Fruit fly (Drosophila melanogaster): ENCODE results near the gene Ddrgk1.
A peak's percentile ranks its signal among the peaks of the same experiment; 100 is the strongest.

Ddrgk1 gene

DNA sequence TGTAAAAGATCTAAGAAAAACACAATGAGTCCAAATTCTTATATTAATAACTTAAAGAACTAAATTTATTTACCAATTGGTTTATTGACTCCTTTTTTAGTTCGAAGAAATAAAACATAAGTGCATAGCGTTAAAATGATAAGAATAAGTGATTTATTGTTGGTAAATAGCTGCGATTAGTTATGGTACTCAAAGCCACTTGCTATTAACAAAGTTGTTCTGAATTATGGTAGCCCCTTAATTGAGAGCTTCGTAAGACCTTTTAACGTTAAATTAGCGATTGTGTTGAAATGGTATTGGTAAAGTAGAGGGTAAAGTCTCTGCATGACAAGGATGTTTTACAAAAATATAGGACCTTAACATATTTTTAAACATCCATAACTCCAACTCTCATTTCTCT, 31.0 kb downstream of the Ddrgk1 start:
- TF ChIP-seq psq (GFP tag; optimal IDR thresholded peaks at IDR 0.05) (no peak), fru (GFP tag; optimal IDR thresholded peaks at IDR 0.05) (no peak), Abd-B (GFP tag; optimal IDR thresholded peaks at IDR 0.05) (no peak), dsf (GFP tag; optimal IDR thresholded peaks at IDR 0.05; ENCODE audit: borderline replicate concordance) (no peak), woc (GFP tag; optimal IDR thresholded peaks at IDR 0.05) (no peak), Vsx2 (GFP tag; optimal IDR thresholded peaks at IDR 0.05; ENCODE audit: partially characterized antibody) (no peak), GATAd (GFP tag; optimal IDR thresholded peaks at IDR 0.05) (no peak), pan (optimal IDR thresholded peaks at IDR 0.05) (no peak), Hr83 (GFP tag; optimal IDR thresholded peaks at IDR 0.05; ENCODE audit: poor library complexity, severe bottlenecking) (no peak), usp (GFP tag; optimal IDR thresholded peaks at IDR 0.05) (no peak), N (GFP tag; optimal IDR thresholded peaks at IDR 0.05) (no peak), sv (GFP tag; optimal IDR thresholded peaks at IDR 0.05) (no peak), CG32264 (GFP tag; optimal IDR thresholded peaks at IDR 0.05) (no peak), Dfd (GFP tag; optimal IDR thresholded peaks at IDR 0.05) (no peak), lola (GFP tag; optimal IDR thresholded peaks at IDR 0.05) (no peak), Myc (optimal IDR thresholded peaks at IDR 0.05) (no peak), Dif (GFP tag; optimal IDR thresholded peaks at IDR 0.05; ENCODE audit: partially characterized antibody) (no peak), sage (GFP tag; optimal IDR thresholded peaks at IDR 0.05) (no peak), HLH106 (tag; optimal IDR thresholded peaks at IDR 0.05) (no peak)

DNA sequence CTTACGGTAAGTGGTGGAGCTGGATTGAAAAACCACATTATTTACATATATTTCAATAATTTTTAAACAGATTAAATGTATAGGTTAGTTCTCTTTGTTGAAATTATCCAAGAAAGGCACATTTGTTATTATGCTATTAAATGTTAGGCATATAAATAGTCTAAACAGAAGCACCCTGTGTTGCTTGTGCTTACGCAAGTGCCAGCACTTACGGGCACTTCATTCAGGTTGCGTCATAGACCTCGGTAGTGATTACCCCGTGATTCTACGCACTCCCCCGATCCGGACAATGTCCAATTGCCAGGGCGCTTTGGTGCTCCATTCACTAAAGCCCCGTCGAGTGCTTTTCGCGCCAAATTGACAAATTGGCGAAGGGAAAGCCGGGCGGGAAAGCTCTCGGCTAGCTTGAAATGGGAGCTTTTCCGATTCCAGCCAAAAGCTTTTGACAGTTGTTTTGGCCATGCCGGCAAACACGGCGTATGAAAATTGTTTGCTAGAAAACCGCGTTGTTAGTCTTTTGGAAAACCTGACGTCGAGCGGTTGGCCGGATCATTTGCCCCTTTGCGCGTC, 31.7 kb downstream of the Ddrgk1 start, which contains the start of gene ETHR:
ETHR (plus strand) TSS at position 520 of the 570 bp plus-strand sequence.
- TF ChIP-seq CrebA (GFP tag; optimal IDR thresholded peaks at IDR 0.05; ENCODE audit: borderline replicate concordance) (no peak), sv (GFP tag; optimal IDR thresholded peaks at IDR 0.05) (peak; percentile 4)

DNA sequence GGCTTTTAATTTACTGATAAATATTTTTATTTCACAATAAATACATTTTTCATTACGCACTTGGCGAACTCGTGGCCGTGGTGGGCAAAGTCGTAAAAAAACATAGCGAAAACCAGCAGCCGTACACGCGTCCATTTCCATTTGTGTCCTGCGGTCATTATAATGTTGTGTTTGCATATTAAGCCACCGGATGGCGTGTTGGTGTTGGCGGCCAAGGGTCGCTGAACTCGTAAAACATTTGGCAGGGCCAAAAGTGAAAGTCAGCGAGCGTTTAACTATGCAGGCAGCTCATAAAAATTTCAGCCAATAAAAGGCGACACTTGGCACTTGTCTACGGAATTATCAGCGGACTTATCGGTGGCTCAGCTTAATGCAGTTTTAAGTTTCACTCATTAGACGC, 37.6 kb downstream of the Ddrgk1 start:
- TF ChIP-seq Dfd (GFP tag; optimal IDR thresholded peaks at IDR 0.05) (no peak), Abd-B (GFP tag; optimal IDR thresholded peaks at IDR 0.05) (no peak), GATAd (GFP tag; optimal IDR thresholded peaks at IDR 0.05) (no peak), h (GFP tag; optimal IDR thresholded peaks at IDR 0.05) (no peak), psq (GFP tag; optimal IDR thresholded peaks at IDR 0.05) (no peak), HLH106 (tag; optimal IDR thresholded peaks at IDR 0.05) (no peak), pan (optimal IDR thresholded peaks at IDR 0.05) (no peak), Mio (GFP tag; optimal IDR thresholded peaks at IDR 0.05) (no peak), Hr83 (GFP tag; optimal IDR thresholded peaks at IDR 0.05; ENCODE audit: poor library complexity, severe bottlenecking) (no peak), Vsx2 (GFP tag; optimal IDR thresholded peaks at IDR 0.05; ENCODE audit: partially characterized antibody) (no peak), sv (GFP tag; optimal IDR thresholded peaks at IDR 0.05) (no peak), woc (GFP tag; optimal IDR thresholded peaks at IDR 0.05) (no peak), Myc (optimal IDR thresholded peaks at IDR 0.05) (no peak), fru (GFP tag; optimal IDR thresholded peaks at IDR 0.05) (no peak), Sp1 (GFP tag; optimal IDR thresholded peaks at IDR 0.05) (no peak)

DNA sequence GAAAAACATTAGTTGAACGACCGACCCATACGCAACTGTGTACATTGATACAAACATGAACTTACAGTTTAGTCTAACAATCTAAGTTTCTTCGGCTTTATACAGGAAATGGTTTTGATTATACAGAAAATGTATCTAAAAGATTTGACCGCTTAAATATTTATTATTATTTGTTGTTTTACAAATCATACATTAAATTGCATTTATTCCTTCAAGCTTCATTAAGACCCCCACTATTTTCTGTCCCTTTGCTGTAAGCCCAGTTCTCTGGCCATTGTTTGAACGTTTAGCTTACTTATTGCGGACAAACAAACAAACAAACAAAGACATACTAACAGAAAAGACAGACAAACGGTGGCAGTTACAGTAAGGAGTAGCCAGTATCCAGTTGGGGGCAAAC, 39.4 kb downstream of the Ddrgk1 start:
- TF ChIP-seq Mio (GFP tag; optimal IDR thresholded peaks at IDR 0.05), result no peak
- no peak for TF ChIP-seq CG32264 (GFP tag; optimal IDR thresholded peaks at IDR 0.05)
- TF ChIP-seq sage (GFP tag; optimal IDR thresholded peaks at IDR 0.05), result no peak
- no peak for TF ChIP-seq Dfd (GFP tag; optimal IDR thresholded peaks at IDR 0.05)
- no peak for TF ChIP-seq GATAd (GFP tag; optimal IDR thresholded peaks at IDR 0.05)
- no peak for TF ChIP-seq Abd-B (GFP tag; optimal IDR thresholded peaks at IDR 0.05)
- no peak for TF ChIP-seq Hr78 (GFP tag; optimal IDR thresholded peaks at IDR 0.05)
- TF ChIP-seq Hr83 (GFP tag; optimal IDR thresholded peaks at IDR 0.05; ENCODE audit: poor library complexity, severe bottlenecking), result no peak
- no peak for TF ChIP-seq h (GFP tag; optimal IDR thresholded peaks at IDR 0.05)
- no peak for TF ChIP-seq Hnf4 (GFP tag; optimal IDR thresholded peaks at IDR 0.05)
- no peak for TF ChIP-seq Dif (GFP tag; optimal IDR thresholded peaks at IDR 0.05; ENCODE audit: partially characterized antibody)
- no peak for TF ChIP-seq br (GFP tag; optimal IDR thresholded peaks at IDR 0.05)
- no peak for TF ChIP-seq Vsx2 (GFP tag; optimal IDR thresholded peaks at IDR 0.05; ENCODE audit: partially characterized antibody)
- TF ChIP-seq Sp1 (GFP tag; optimal IDR thresholded peaks at IDR 0.05), result no peak

DNA sequence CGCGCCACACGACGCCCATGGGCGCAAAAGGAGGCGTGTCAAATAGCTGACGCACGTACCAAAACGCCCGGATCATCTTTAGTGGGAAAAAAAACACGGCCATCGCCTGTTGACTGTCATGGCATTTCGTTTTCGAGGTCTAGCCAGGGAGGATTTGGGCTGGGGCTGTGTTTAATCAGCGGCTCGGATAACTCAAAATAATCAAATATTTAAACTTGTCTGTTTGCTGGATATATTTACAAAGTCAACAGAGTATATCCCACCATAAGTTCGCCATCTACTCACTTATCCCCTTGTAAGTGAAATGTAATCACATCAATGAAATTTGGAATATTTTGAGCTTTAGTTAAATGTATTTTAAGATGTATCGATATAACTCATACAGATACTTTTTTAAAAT, 45.9 kb downstream of the Ddrgk1 start:
- TF ChIP-seq OdsH (GFP tag; optimal IDR thresholded peaks at IDR 0.05) (peak; percentile 50), Hr83 (GFP tag; optimal IDR thresholded peaks at IDR 0.05; ENCODE audit: poor library complexity, severe bottlenecking) (peak; percentile 86), h (GFP tag; optimal IDR thresholded peaks at IDR 0.05) (peak; percentile 76), Myc (optimal IDR thresholded peaks at IDR 0.05) (no peak), Mio (GFP tag; optimal IDR thresholded peaks at IDR 0.05) (no peak), dl (GFP tag; optimal IDR thresholded peaks at IDR 0.05; ENCODE audit: insufficient read depth in 1 of 2, partially characterized antibody in 2 of 2) (no peak), Vsx2 (GFP tag; optimal IDR thresholded peaks at IDR 0.05; ENCODE audit: partially characterized antibody) (no peak), fru (GFP tag; optimal IDR thresholded peaks at IDR 0.05) (no peak), rgr (GFP tag; optimal IDR thresholded peaks at IDR 0.05) (peak; percentile 73), brk (GFP tag; optimal IDR thresholded peaks at IDR 0.05) (peak; percentile 7), Sp1 (GFP tag; optimal IDR thresholded peaks at IDR 0.05) (peak; percentile 8)
